Worm (Caenorhabditis elegans): ENCODE results near the gene cyp-25A1.

DNA sequence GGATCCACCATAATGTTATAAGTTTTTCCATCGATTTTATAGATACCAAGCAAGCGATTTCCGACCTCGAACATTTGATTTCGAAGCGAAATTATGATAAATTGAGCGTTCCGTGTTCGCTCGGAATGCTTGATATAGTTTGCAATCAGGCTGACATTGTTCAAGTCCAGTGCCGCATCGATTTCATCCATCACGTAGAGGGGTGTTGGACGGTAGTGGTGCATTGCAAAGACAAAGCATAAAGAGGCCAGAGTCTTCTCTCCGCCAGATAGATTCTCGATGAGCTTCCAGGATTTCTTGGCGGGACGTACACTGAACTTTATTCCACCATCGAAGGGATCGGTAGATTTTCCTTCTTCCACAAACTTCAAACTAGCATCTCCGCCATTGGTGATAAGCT, 18.0 kb upstream of the cyp-25A1 start:
- TF ChIP-seq sdz-38 (tag; optimal IDR thresholded peaks at IDR 0.05) (no peak), dpl-1 (GFP tag; optimal IDR thresholded peaks at IDR 0.05) (no peak), lir-1 (GFP tag; conservative IDR thresholded peaks at IDR 0.05) (no peak)
